Worm (Caenorhabditis elegans): ENCODE data around the gene T16G12.6.

- TF ChIP-seq sea-1 (GFP tag; conservative IDR thresholded peaks at IDR 0.05) (no peak), ets-7 (tag; optimal IDR thresholded peaks at IDR 0.05) (no peak), ama-1 (optimal IDR thresholded peaks at IDR 0.05) (no peak)
These were observed 29.4 kb upstream of the T16G12.6 start, which contains the start of gene T16G12.7 for ce11 chrIII:10040013-10040412.
